Fruit fly (Drosophila melanogaster) whole organism, prepupa: ENCODE results near the gene Sec23.

Experiments
- Blimp-1 ChIP-seq: fragments of 200-800 bp; sonication (Bioruptor generic); optimal IDR thresholded peaks from 3 replicates; lab custom pipeline; 2017; ENCODE audit warnings: missing biosample characterization, missing genetic modification characterization, mild to moderate bottlenecking, moderate library complexity, missing genetic modification reagents
- CG10631 ChIP-seq: fragments of 200-800 bp; sonication (Bioruptor generic); optimal IDR thresholded peaks from 2 replicates; lab custom pipeline; 2016; ENCODE audit warnings: missing biosample characterization, missing genetic modification characterization
- CG10669 ChIP-seq: fragments of 200-800 bp; sonication (Bioruptor generic); optimal IDR thresholded peaks from 3 replicates; lab custom pipeline; 2018; ENCODE audit warnings: missing biosample characterization, mild to moderate bottlenecking, missing genetic modification characterization, moderate library complexity
- CG11294 ChIP-seq: fragments of 200-800 bp; sonication (Bioruptor generic); IDR thresholded peaks from 2 replicates; pipeline ENCODE4 v1.3.6; 2022; ENCODE audit warnings: missing biosample characterization, missing genetic modification characterization
- CG11762 ChIP-seq: fragments of 200-800 bp; sonication (Bioruptor generic); optimal IDR thresholded peaks from 3 replicates; lab custom pipeline; 2016; ENCODE audit warnings: missing biosample characterization, missing genetic modification characterization; ENCODE audit not compliant: insufficient read depth
- CG11902 ChIP-seq: fragments of 200-800 bp; sonication (Bioruptor generic); optimal IDR thresholded peaks from 3 replicates; lab custom pipeline; 2016; ENCODE audit warnings: missing biosample characterization, missing genetic modification characterization
- CG1621 ChIP-seq: fragments of 200-800 bp; sonication (Bioruptor generic); optimal IDR thresholded peaks from 3 replicates; lab custom pipeline; 2018; ENCODE audit warnings: missing biosample characterization, mild to moderate bottlenecking, missing genetic modification characterization
- CG16779 ChIP-seq: fragments of 200-800 bp; sonication (Bioruptor generic); optimal IDR thresholded peaks from 3 replicates; lab custom pipeline; 2017; ENCODE audit warnings: missing biosample characterization, mild to moderate bottlenecking, missing genetic modification characterization
- CG3032 ChIP-seq: fragments of 200-800 bp; optimal IDR thresholded peaks from 2 replicates; lab custom pipeline; 2019; ENCODE audit warnings: missing biosample characterization, mild to moderate bottlenecking, missing genetic modification characterization, moderate library complexity
- CG32006 ChIP-seq: fragments of 200-800 bp; sonication (Bioruptor generic); optimal IDR thresholded peaks from 3 replicates; lab custom pipeline; 2017; ENCODE audit warnings: missing biosample characterization, mild to moderate bottlenecking, missing genetic modification characterization
- CG34406 ChIP-seq: fragments of 200-800 bp; sonication (Bioruptor generic); optimal IDR thresholded peaks from 3 replicates; lab custom pipeline; 2016; ENCODE audit warnings: missing biosample characterization, missing genetic modification characterization
- CG6276 ChIP-seq: fragments of 200-800 bp; sonication (Bioruptor generic); optimal IDR thresholded peaks from 2 replicates; lab custom pipeline; 2017; ENCODE audit warnings: missing biosample characterization, mild to moderate bottlenecking, missing genetic modification characterization
- CG6792 ChIP-seq: fragments of 200-800 bp; sonication (Bioruptor generic); optimal IDR thresholded peaks from 3 replicates; lab custom pipeline; 2016; ENCODE audit warnings: missing biosample characterization, missing genetic modification characterization
- CG6854 ChIP-seq: fragments of 200-800 bp; sonication (Bioruptor generic); optimal IDR thresholded peaks from 2 replicates; lab custom pipeline; 2017; ENCODE audit warnings: missing biosample characterization, mild to moderate bottlenecking, missing genetic modification characterization
- CG8119 ChIP-seq: fragments of 200-800 bp; sonication (Bioruptor generic); IDR thresholded peaks from 3 replicates; pipeline ENCODE4 v1.3.6; 2022; ENCODE audit warnings: missing biosample characterization, missing genetic modification characterization
- CG8319 ChIP-seq: fragments of 200-800 bp; sonication (Bioruptor generic); optimal IDR thresholded peaks from 3 replicates; lab custom pipeline; 2016; ENCODE audit warnings: missing biosample characterization, missing genetic modification characterization
- Eip75B ChIP-seq: fragments of 200-800 bp; sonication (Bioruptor generic); optimal IDR thresholded peaks from 3 replicates; lab custom pipeline; 2016; ENCODE audit warnings: missing biosample characterization, missing genetic modification characterization
- Eip78C ChIP-seq: fragments of 200-800 bp; sonication (Bioruptor generic); peaks from one replicate; lab custom pipeline; 2016; ENCODE audit warnings: missing biosample characterization, missing genetic modification characterization
- Eip93F ChIP-seq: fragments of 200-800 bp; sonication (Bioruptor generic); optimal IDR thresholded peaks from 2 replicates; lab custom pipeline; 2016; ENCODE audit warnings: missing biosample characterization, mild to moderate bottlenecking, missing genetic modification characterization
- Hr39 ChIP-seq: fragments of 200-800 bp; sonication (Bioruptor generic); optimal IDR thresholded peaks from 2 replicates; lab custom pipeline; 2016; ENCODE audit warnings: missing biosample characterization, missing genetic modification characterization
- Hr4 ChIP-seq: fragments of 200-800 bp; sonication (Bioruptor generic); optimal IDR thresholded peaks from 3 replicates; lab custom pipeline; 2016; ENCODE audit warnings: missing biosample characterization, missing genetic modification characterization
- Lpt ChIP-seq: fragments of 200-800 bp; sonication (Bioruptor generic); optimal IDR thresholded peaks from 3 replicates; lab custom pipeline; 2016; ENCODE audit warnings: missing biosample characterization, missing genetic modification characterization
- Met ChIP-seq: fragments of 200-800 bp; sonication (Bioruptor generic); optimal IDR thresholded peaks from 3 replicates; lab custom pipeline; 2016; ENCODE audit warnings: missing biosample characterization, missing genetic modification characterization
- Smox ChIP-seq: fragments of 200-800 bp; sonication (Bioruptor generic); optimal IDR thresholded peaks from 3 replicates; lab custom pipeline; 2016; ENCODE audit warnings: missing biosample characterization, missing genetic modification characterization
- Sox14 ChIP-seq: fragments of 200-800 bp; sonication (Bioruptor generic); optimal IDR thresholded peaks from 3 replicates; lab custom pipeline; 2016; ENCODE audit warnings: missing biosample characterization, missing genetic modification characterization
- acj6 ChIP-seq: fragments of 200-800 bp; sonication (Bioruptor generic); optimal IDR thresholded peaks from 3 replicates; lab custom pipeline; 2016; ENCODE audit warnings: missing biosample characterization, missing genetic modification characterization
- cyc ChIP-seq: fragments of 200-800 bp; sonication (Bioruptor generic); optimal IDR thresholded peaks from 3 replicates; lab custom pipeline; 2016; ENCODE audit warnings: missing biosample characterization, missing genetic modification characterization
- dsx ChIP-seq: fragments of 200-800 bp; optimal IDR thresholded peaks from 3 replicates; lab custom pipeline; 2019; ENCODE audit warnings: missing biosample characterization, mild to moderate bottlenecking, missing genetic modification characterization, moderate library complexity; ENCODE audit not compliant: poor library complexity, severe bottlenecking
- eg ChIP-seq: fragments of 200-800 bp; sonication (Bioruptor generic); IDR thresholded peaks from 3 replicates; pipeline ENCODE4 v1.3.6; 2022; ENCODE audit warnings: missing biosample characterization, missing genetic modification characterization
- esn ChIP-seq: fragments of 200-800 bp; sonication (Bioruptor generic); optimal IDR thresholded peaks from 2 replicates; lab custom pipeline; 2016; ENCODE audit warnings: missing biosample characterization, mild to moderate bottlenecking, missing genetic modification characterization, moderate library complexity
- fd85E ChIP-seq: fragments of 200-800 bp; sonication (Bioruptor generic); optimal IDR thresholded peaks from 3 replicates; lab custom pipeline; 2016; ENCODE audit warnings: missing biosample characterization, missing genetic modification characterization
- pdm3 ChIP-seq: fragments of 200-800 bp; sonication (Bioruptor generic); optimal IDR thresholded peaks from 3 replicates; lab custom pipeline; 2016; ENCODE audit warnings: missing biosample characterization, missing genetic modification characterization
- spab ChIP-seq: fragments of 200-800 bp; sonication (Bioruptor generic); optimal IDR thresholded peaks from 2 replicates; lab custom pipeline; 2017; ENCODE audit warnings: missing biosample characterization, mild to moderate bottlenecking, missing genetic modification characterization, missing genetic modification reagents
- ss ChIP-seq, 2 experiments: fragments of 200-800 bp; sonication (Bioruptor generic); optimal IDR thresholded peaks; 2 replicates in 1 of 2; 3 replicates in 1 of 2; lab custom pipeline; 2017 to 2018; ENCODE audit warnings: mild to moderate bottlenecking in 2 of 2, missing biosample characterization in 2 of 2, missing genetic modification characterization in 2 of 2, moderate library complexity in 1 of 2
- svp ChIP-seq: fragments of 200-800 bp; sonication (Bioruptor generic); peaks from one replicate; lab custom pipeline; 2016; ENCODE audit warnings: missing biosample characterization, missing genetic modification characterization
- vri ChIP-seq: fragments of 200-800 bp; sonication (Bioruptor generic); optimal IDR thresholded peaks from 3 replicates; lab custom pipeline; 2016; ENCODE audit warnings: missing biosample characterization, mild to moderate bottlenecking, missing genetic modification characterization

Sec23 gene

dm6 chr3R:5670660-5671264 is 21.9 kb downstream of the Sec23 start (continued):
- no peak for TF ChIP-seq fd85E
- peak; percentile 46 for TF ChIP-seq CG1621 (tag; lab: Kevin White, UChicago)
- peak; percentile 7 for TF ChIP-seq spab (GFP tag; lab: Kevin White, UChicago)
- no peak for TF ChIP-seq eg
- no peak for TF ChIP-seq Lpt (GFP tag; lab: Kevin White, UChicago)
- no peak for TF ChIP-seq CG11762 (GFP tag; lab: Kevin White, UChicago)
- TF ChIP-seq CG3032 (tag; lab: Kevin White, UChicago) = no peak
- peak; percentile 67 for TF ChIP-seq Sox14 (GFP tag; lab: Kevin White, UChicago)
- TF ChIP-seq CG6854 = no peak
- TF ChIP-seq CG6276 (GFP tag; lab: Kevin White, UChicago) = no peak
- peak; percentile 41 for TF ChIP-seq esn (GFP tag; lab: Kevin White, UChicago)
- peak; percentile 30 for TF ChIP-seq Hr4 (GFP tag; lab: Kevin White, UChicago)
- TF ChIP-seq pdm3 = peak; percentile 11
- peak; percentile 25 for TF ChIP-seq CG16779
- no peak for TF ChIP-seq CG34406
- TF ChIP-seq CG32006 = peak; percentile 3
- no peak for TF ChIP-seq CG11294 (GFP tag; lab: Robert Waterston, UW)
- TF ChIP-seq acj6 (GFP tag; lab: Kevin White, UChicago) = no peak
- no peak for TF ChIP-seq Met (GFP tag; lab: Kevin White, UChicago)
- peak; percentile 2 for TF ChIP-seq cyc (GFP tag; lab: Kevin White, UChicago)
- no peak for TF ChIP-seq Eip93F
- TF ChIP-seq CG10631 = no peak
- TF ChIP-seq svp (GFP tag; lab: Kevin White, UChicago) = no peak
- TF ChIP-seq CG6792 (GFP tag; lab: Kevin White, UChicago) = no peak
- TF ChIP-seq Hr39 (GFP tag; lab: Kevin White, UChicago) = no peak
- TF ChIP-seq Smox = no peak
- peak; percentile 12 for TF ChIP-seq CG10669 (GFP tag; lab: Kevin White, UChicago)
- TF ChIP-seq dsx (GFP tag; lab: Kevin White, UChicago) = peak; percentile 24

- TF ChIP-seq svp (GFP tag; lab: Kevin White, UChicago) (peak; percentile 100), esn (GFP tag; lab: Kevin White, UChicago) (peak; percentile 18), ss (GFP tag; optimal IDR thresholded peaks at IDR 0.05; lab: Kevin White, UChicago) (peak in 1 of 2 experiments; percentile 18), Eip78C (no peak), Lpt (GFP tag; lab: Kevin White, UChicago) (peak; percentile 26), Blimp-1 (GFP tag; lab: Kevin White, UChicago) (peak; percentile 43), Eip75B (GFP tag; lab: Kevin White, UChicago) (peak; percentile 6), CG8119 (GFP tag; lab: Robert Waterston, UW) (no peak), CG11902 (GFP tag; lab: Kevin White, UChicago) (no peak)
These were observed 22.4 kb downstream of the Sec23 start for dm6 chr3R:5671265-5671663.

- TF ChIP-seq CG8319 (GFP tag; lab: Kevin White, UChicago) = no peak
- peak; percentile 55 for TF ChIP-seq vri (GFP tag; lab: Kevin White, UChicago)
- peak; percentile 69 for TF ChIP-seq svp (GFP tag; lab: Kevin White, UChicago)
These were observed 23.2 kb downstream of the Sec23 start for dm6 chr3R:5671795-5672657.
